Worm (Caenorhabditis elegans) whole organism, L3 larva: ENCODE measurements around the gene srz-72.

Experiments used
- ZK546.5 ChIP-seq: sonication (generic microtip); optimal IDR thresholded peaks from 2 replicates; lab custom pipeline; 2017; ENCODE audit warnings: missing biosample characterization, missing genetic modification characterization
- aly-2 ChIP-seq: fragments of 150-350 bp; optimal IDR thresholded peaks from 2 replicates; lab custom pipeline; 2014; ENCODE audit warnings: missing biosample characterization, missing genetic modification characterization
- ama-1 ChIP-seq: fragments of 150-350 bp; optimal IDR thresholded peaks from 2 replicates; lab custom pipeline; 2018
- ceh-82 ChIP-seq: fragments of 150-350 bp; optimal IDR thresholded peaks from 2 replicates; lab custom pipeline; 2014; ENCODE audit warnings: missing biosample characterization, missing genetic modification characterization
- elt-3 ChIP-seq, 3 experiments: fragments of 150-350 bp in 1 of 3; sonication (generic microtip) in 2 of 3; optimal IDR thresholded peaks; 2 replicates in 2 of 3; 4 replicates in 1 of 3; lab custom pipeline; 2014 to 2017; ENCODE audit warnings: missing biosample characterization in 3 of 3, missing genetic modification characterization in 3 of 3
- fos-1 ChIP-seq: fragments of 150-350 bp; optimal IDR thresholded peaks from 2 replicates; lab custom pipeline; 2014; ENCODE audit warnings: missing biosample characterization, missing genetic modification characterization
- nhr-12 ChIP-seq: fragments of 150-350 bp; optimal IDR thresholded peaks from 2 replicates; lab custom pipeline; 2014; ENCODE audit warnings: missing biosample characterization, missing genetic modification characterization
- nhr-76 ChIP-seq: fragments of 150-350 bp; sonication (generic microtip); optimal IDR thresholded peaks from 5 replicates; lab custom pipeline; 2014; ENCODE audit warnings: missing biosample characterization, missing genetic modification characterization
- pqm-1 ChIP-seq: fragments of 150-350 bp; optimal IDR thresholded peaks from 2 replicates; lab custom pipeline; 2017; ENCODE audit warnings: missing biosample characterization, missing genetic modification characterization, inconsistent platforms
- skn-1 ChIP-seq: fragments of 150-350 bp; optimal IDR thresholded peaks from 2 replicates; lab custom pipeline; 2014; ENCODE audit warnings: missing biosample characterization, missing genetic modification characterization
- snpc-4 ChIP-seq: fragments of 150-350 bp; optimal IDR thresholded peaks from 2 replicates; lab custom pipeline; 2014; ENCODE audit warnings: missing biosample characterization, missing genetic modification characterization
- tbx-2 ChIP-seq: sonication (generic microtip); optimal IDR thresholded peaks from 2 replicates; lab custom pipeline; 2016; ENCODE audit warnings: mild to moderate bottlenecking, missing genetic modification characterization, missing compliant biosample characterization
- ztf-11 ChIP-seq: fragments of 150-350 bp; optimal IDR thresholded peaks from 2 replicates; lab custom pipeline; 2014; ENCODE audit warnings: missing biosample characterization, missing genetic modification characterization

ce11 chrIV:16332585-16332984 is 33.6 kb downstream of the srz-72 start, which contains the start of gene srz-71:
- TF ChIP-seq elt-3 (tag; optimal IDR thresholded peaks at IDR 0.05; lab: Kevin White, UChicago), result no peak
- no peak for TF ChIP-seq skn-1 (tag; lab: Kevin White, UChicago)
- TF ChIP-seq nhr-76 (tag; lab: Kevin White, UChicago), result no peak
- TF ChIP-seq ceh-82 (tag; lab: Kevin White, UChicago), result no peak
- no peak for TF ChIP-seq ztf-11 (tag; lab: Kevin White, UChicago)
- no peak for TF ChIP-seq snpc-4 (tag; lab: Kevin White, UChicago)
- no peak for TF ChIP-seq ZK546.5 (tag; lab: Kevin White, UChicago)
- TF ChIP-seq nhr-12 (tag; lab: Kevin White, UChicago), result no peak
- no peak for TF ChIP-seq fos-1 (tag; lab: Kevin White, UChicago)
- no peak for TF ChIP-seq ama-1 (lab: Kevin White, UChicago)
- no peak for TF ChIP-seq pqm-1
- TF ChIP-seq aly-2 (tag; lab: Kevin White, UChicago), result no peak
- no peak for TF ChIP-seq tbx-2 (tag; lab: Kevin White, UChicago)
